Fruit fly (Drosophila melanogaster) whole organism, adult: Measurements from ENCODE around the gene wrm1.

Experiments
- CG14711 ChIP-seq: fragments of 200-800 bp; sonication (Bioruptor generic); optimal IDR thresholded peaks from 2 replicates; lab custom pipeline; 2018; ENCODE audit warnings: missing biosample characterization, mild to moderate bottlenecking, missing genetic modification characterization, moderate library complexity
- CG33017 ChIP-seq: fragments of 200-800 bp; sonication (Bioruptor generic); optimal IDR thresholded peaks from 2 replicates; lab custom pipeline; 2018; ENCODE audit warnings: missing biosample characterization, mild to moderate bottlenecking, missing genetic modification characterization, moderate library complexity
- CG7045 ChIP-seq: fragments of 200-800 bp; sonication (Bioruptor generic); optimal IDR thresholded peaks from 2 replicates; lab custom pipeline; 2017; ENCODE audit warnings: missing biosample characterization, mild to moderate bottlenecking, missing genetic modification characterization
- CG7101 ChIP-seq: fragments of 200-800 bp; sonication (Bioruptor generic); optimal IDR thresholded peaks from 2 replicates; lab custom pipeline; 2018; ENCODE audit warnings: missing biosample characterization, mild to moderate bottlenecking, missing genetic modification characterization, moderate library complexity
- Mnt ChIP-seq: fragments of 200-800 bp; sonication (Bioruptor generic); optimal IDR thresholded peaks from 2 replicates; lab custom pipeline; 2016; ENCODE audit warnings: missing biosample characterization, mild to moderate bottlenecking, missing genetic modification characterization
- bab1 ChIP-seq: fragments of 200-800 bp; sonication (Bioruptor generic); optimal IDR thresholded peaks from 3 replicates; lab custom pipeline; 2019; ENCODE audit warnings: missing biosample characterization, mild to moderate bottlenecking, missing genetic modification characterization, moderate library complexity
- kay ChIP-seq: fragments of 200-800 bp; sonication (Bioruptor generic); peaks from one replicate; lab custom pipeline; 2016; ENCODE audit warnings: missing biosample characterization, missing genetic modification characterization, borderline replicate concordance

DNA sequence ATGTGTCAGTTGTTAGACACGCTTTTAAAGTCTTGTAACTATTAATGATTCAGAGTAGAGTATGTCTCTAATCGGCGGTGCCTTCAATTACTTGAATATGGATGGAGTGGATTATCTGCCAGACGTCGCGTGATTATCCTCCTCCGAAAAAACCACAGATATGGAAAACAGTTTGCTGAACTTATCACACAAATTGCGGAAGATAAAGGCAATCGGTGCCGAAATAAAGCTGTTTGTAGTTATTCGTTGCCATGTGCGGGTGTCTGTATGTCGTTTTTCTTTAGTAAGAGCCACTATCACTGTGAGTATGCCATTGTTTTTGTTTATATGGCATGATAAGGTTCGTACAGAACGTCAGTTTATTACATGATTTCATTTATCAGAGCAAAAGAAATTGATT is 9.0 kb upstream of the wrm1 start:
- TF ChIP-seq kay (no peak), CG33017 (tag; lab: Kevin White, UChicago) (no peak), CG14711 (tag; lab: Kevin White, UChicago) (no peak), bab1 (GFP tag; lab: Kevin White, UChicago) (no peak), CG7045 (GFP tag; lab: Kevin White, UChicago) (no peak), CG7101 (tag; lab: Kevin White, UChicago) (no peak), Mnt (GFP tag; lab: Kevin White, UChicago) (peak; percentile 9)
